Worm (Caenorhabditis elegans) whole organism, L4 larva: ENCODE results near the gene tsen-54.

Experiments
- F10B5.3 ChIP-seq: sonication (generic microtip); optimal IDR thresholded peaks from 2 replicates; lab custom pipeline; 2016; ENCODE audit warnings: mild to moderate bottlenecking, missing genetic modification characterization, missing compliant biosample characterization
- R02D3.7 ChIP-seq: fragments of 150-350 bp; sonication (generic microtip); optimal IDR thresholded peaks from 3 replicates; lab custom pipeline; 2014; ENCODE audit warnings: missing biosample characterization, missing genetic modification characterization
- T20F7.1 ChIP-seq: fragments of 200-800 bp; sonication (Bioruptor generic); optimal IDR thresholded peaks from 2 replicates; lab custom pipeline; 2018; ENCODE audit warnings: mild to moderate bottlenecking, missing genetic modification characterization, missing compliant biosample characterization
- T26A8.4 ChIP-seq: fragments of 200-800 bp; sonication (Bioruptor generic); IDR thresholded peaks from 2 replicates; pipeline ENCODE4 v1.3.6; 2022; ENCODE audit warnings: missing genetic modification characterization, missing compliant biosample characterization
- Y48G9A.11 ChIP-seq: fragments of 200-800 bp; sonication (Bioruptor generic); IDR thresholded peaks from 2 replicates; pipeline ENCODE4 v1.3.6; 2022; ENCODE audit warnings: missing genetic modification reagents, missing genetic modification characterization, missing compliant biosample characterization
- Y5F2A.4 ChIP-seq: fragments of 200-800 bp; sonication (Bioruptor generic); optimal IDR thresholded peaks from 2 replicates; lab custom pipeline; 2018; ENCODE audit warnings: mild to moderate bottlenecking, missing genetic modification characterization, missing compliant biosample characterization
- Y75B8A.6 ChIP-seq: fragments of 200-800 bp; sonication (Bioruptor generic); IDR thresholded peaks from 2 replicates; pipeline ENCODE4 v1.3.6; 2022; ENCODE audit warnings: missing genetic modification reagents, missing genetic modification characterization, missing compliant biosample characterization
- ZK337.2 ChIP-seq: fragments of 200-800 bp; sonication (Bioruptor generic); IDR thresholded peaks from 2 replicates; pipeline ENCODE4 v1.3.6; 2022; ENCODE audit warnings: missing genetic modification reagents, missing genetic modification characterization, missing compliant biosample characterization
- aha-1 ChIP-seq: fragments of 150-350 bp; peaks from one replicate; lab custom pipeline; 2014; ENCODE audit warnings: missing biosample characterization, missing genetic modification characterization
- ceh-28 ChIP-seq: fragments of 150-350 bp; optimal IDR thresholded peaks from 2 replicates; lab custom pipeline; 2014; ENCODE audit warnings: missing biosample characterization, missing genetic modification reagents, missing genetic modification characterization
- ceh-32 ChIP-seq: sonication (generic microtip); optimal IDR thresholded peaks from 2 replicates; lab custom pipeline; 2016; ENCODE audit warnings: mild to moderate bottlenecking, missing genetic modification characterization, missing compliant biosample characterization; ENCODE audit not compliant: poor library complexity
- daf-8 ChIP-seq: fragments of 200-800 bp; sonication (Bioruptor generic); IDR thresholded peaks from 2 replicates; pipeline ENCODE4 v1.3.6; 2022; ENCODE audit warnings: missing genetic modification characterization, missing compliant biosample characterization
- dmd-6 ChIP-seq: fragments of 200-800 bp; sonication (Bioruptor generic); IDR thresholded peaks from 2 replicates; pipeline ENCODE4 v1.3.6; 2022; ENCODE audit warnings: missing genetic modification reagents, missing genetic modification characterization, missing compliant biosample characterization
- dpl-1 ChIP-seq: fragments of 150-350 bp; optimal IDR thresholded peaks from 2 replicates; lab custom pipeline; 2014; ENCODE audit warnings: missing biosample characterization, missing genetic modification reagents, missing genetic modification characterization
- duxl-1 ChIP-seq: sonication (generic microtip); optimal IDR thresholded peaks from 2 replicates; lab custom pipeline; 2016; ENCODE audit warnings: mild to moderate bottlenecking, missing genetic modification characterization, moderate library complexity, missing compliant biosample characterization; ENCODE audit not compliant: poor library complexity
- egl-43 ChIP-seq: fragments of 200-800 bp; sonication (Bioruptor generic); IDR thresholded peaks from 2 replicates; pipeline ENCODE4 v1.3.6; 2022; ENCODE audit warnings: missing genetic modification reagents, missing genetic modification characterization, missing compliant biosample characterization
- hif-1 ChIP-seq, 2 experiments: sonication (generic microtip); optimal IDR thresholded peaks; 2 replicates each; lab custom pipeline; 2016 to 2017; ENCODE audit warnings: missing compliant biosample characterization in 2 of 2, missing genetic modification characterization in 2 of 2, missing genetic modification reagents in 2 of 2, missing genotype in 2 of 2, mild to moderate bottlenecking in 1 of 2
- hmg-1.1 ChIP-seq: fragments of 200-800 bp; sonication (Bioruptor generic); IDR thresholded peaks from 2 replicates; pipeline ENCODE4 v1.3.6; 2022; ENCODE audit warnings: missing genetic modification reagents, missing genetic modification characterization, missing compliant biosample characterization
- lin-38 ChIP-seq: fragments of 200-800 bp; sonication (Bioruptor generic); IDR thresholded peaks from 2 replicates; pipeline ENCODE4 v1.3.6; 2022; ENCODE audit warnings: missing genetic modification reagents, missing genetic modification characterization, missing compliant biosample characterization
- lsy-2 ChIP-seq, 2 experiments: fragments of 150-350 bp in 1 of 2; sonication (generic microtip) in 1 of 2; optimal IDR thresholded peaks; 2 replicates each; lab custom pipeline; 2014 to 2017; ENCODE audit warnings: missing biosample characterization in 2 of 2, missing genetic modification characterization in 2 of 2
- mxl-2 ChIP-seq: fragments of 200-800 bp; sonication (Bioruptor generic); conservative IDR thresholded peaks from 2 replicates; pipeline ENCODE4 v1.3.6; 2022; ENCODE audit warnings: missing genetic modification reagents, missing genetic modification characterization, missing compliant biosample characterization
- nhr-11 ChIP-seq: fragments of 150-350 bp; optimal IDR thresholded peaks from 2 replicates; lab custom pipeline; 2014; ENCODE audit warnings: missing biosample characterization, missing genetic modification characterization
- nhr-237 ChIP-seq: sonication (generic microtip); optimal IDR thresholded peaks from 2 replicates; lab custom pipeline; 2017; ENCODE audit warnings: missing biosample characterization, missing genetic modification characterization
- nhr-41 ChIP-seq: fragments of 200-800 bp; sonication (Bioruptor generic); IDR thresholded peaks from 2 replicates; pipeline ENCODE4 v1.3.6; 2022; ENCODE audit warnings: missing genetic modification reagents, missing genetic modification characterization, missing compliant biosample characterization
- nhr-48 ChIP-seq: sonication (generic microtip); optimal IDR thresholded peaks from 2 replicates; lab custom pipeline; 2016; ENCODE audit warnings: mild to moderate bottlenecking, missing genetic modification characterization, missing compliant biosample characterization
- pqm-1 ChIP-seq: sonication (generic microtip); optimal IDR thresholded peaks from 2 replicates; lab custom pipeline; 2017; ENCODE audit warnings: missing biosample characterization, missing genetic modification characterization
- rbr-2 ChIP-seq: sonication (generic microtip); optimal IDR thresholded peaks from 2 replicates; lab custom pipeline; 2016; ENCODE audit warnings: missing genotype, missing genetic modification characterization, missing compliant biosample characterization
- saeg-2 ChIP-seq: fragments of 200-800 bp; sonication (Bioruptor generic); IDR thresholded peaks from 2 replicates; pipeline ENCODE4 v1.3.6; 2022; ENCODE audit warnings: missing genetic modification reagents, missing genetic modification characterization, missing compliant biosample characterization
- sdz-12 ChIP-seq: fragments of 200-800 bp; sonication (Bioruptor generic); optimal IDR thresholded peaks from 2 replicates; lab custom pipeline; 2018; ENCODE audit warnings: mild to moderate bottlenecking, missing genetic modification characterization, missing compliant biosample characterization
- set-16 ChIP-seq: fragments of 200-800 bp; sonication (Bioruptor generic); IDR thresholded peaks from 2 replicates; pipeline ENCODE4 v1.3.6; 2022; ENCODE audit warnings: missing genetic modification reagents, missing genetic modification characterization, missing compliant biosample characterization
- vab-7 ChIP-seq: fragments of 200-800 bp; sonication (Bioruptor generic); IDR thresholded peaks from 2 replicates; pipeline ENCODE4 v1.3.6; 2022; ENCODE audit warnings: missing genetic modification reagents, missing genetic modification characterization, missing compliant biosample characterization
- zag-1 ChIP-seq: fragments of 150-350 bp; optimal IDR thresholded peaks from 2 replicates; lab custom pipeline; 2014; ENCODE audit warnings: missing biosample characterization, missing genetic modification characterization

The tsen-54 gene

ce11 chrIV:1964057-1964456 lies 16.1 kb downstream of the tsen-54 start:
- TF ChIP-seq dpl-1 (GFP tag; lab: Kevin White, UChicago) (no peak), lin-38 (peak; percentile 77), saeg-2 (GFP tag; lab: Robert Waterston, UW) (no peak)

ce11 chrIV:1965135-1965534 lies 17.1 kb downstream of the tsen-54 start, which contains the start of gene Y48A5A.1:
Gene Y48A5A.1 (plus strand): TSS chrIV:1965481.
- no peak for TF ChIP-seq ZK337.2 (GFP tag; lab: Robert Waterston, UW)
- no peak for TF ChIP-seq nhr-48 (tag; lab: Kevin White, UChicago)
- TF ChIP-seq R02D3.7 = no peak
- TF ChIP-seq nhr-41 = no peak
- TF ChIP-seq rbr-2 = no peak
- TF ChIP-seq F10B5.3 = no peak
- TF ChIP-seq ceh-28 (tag; lab: Kevin White, UChicago) = peak; percentile 93
- no peak for TF ChIP-seq Y48G9A.11

- peak; percentile 86 for TF ChIP-seq ceh-28 (tag; lab: Kevin White, UChicago)
- TF ChIP-seq duxl-1 = no peak
- no peak for TF ChIP-seq ceh-32 (tag; lab: Kevin White, UChicago)
- TF ChIP-seq, all 104 proteins: peak for 1
These were observed 21.4 kb downstream of the tsen-54 start, which contains the start of gene Y48A5A.3 for ce11 chrIV:1969353-1969752. Gene Y48A5A.3 (plus strand): TSS chrIV:1969737.

- TF ChIP-seq Y48G9A.11 = peak; percentile 89
- no peak for TF ChIP-seq T26A8.4 (GFP tag; lab: Robert Waterston, UW)
- no peak for TF ChIP-seq nhr-11 (tag; lab: Kevin White, UChicago)
These were observed 22.2 kb downstream of the tsen-54 start for ce11 chrIV:1970158-1970557.

- TF ChIP-seq ceh-28 (tag; lab: Kevin White, UChicago) (peak; percentile 67), dpl-1 (GFP tag; lab: Kevin White, UChicago) (no peak)
These were observed 23.1 kb downstream of the tsen-54 start for ce11 chrIV:1971078-1971477.

- TF ChIP-seq egl-43 (GFP tag; lab: Robert Waterston, UW) (no peak), nhr-41 (no peak), pqm-1 (tag; lab: Kevin White, UChicago) (no peak), daf-8 (GFP tag; lab: Robert Waterston, UW) (no peak), aha-1 (no peak), Y75B8A.6 (GFP tag; lab: Robert Waterston, UW) (no peak), hif-1 (tag; optimal IDR thresholded peaks at IDR 0.05; lab: Kevin White, UChicago) (no peak), lsy-2 (tag; optimal IDR thresholded peaks at IDR 0.05; lab: Kevin White, UChicago) (no peak), T20F7.1 (GFP tag; lab: Kevin White, UChicago) (no peak), dmd-6 (GFP tag; lab: Robert Waterston, UW) (no peak), set-16 (GFP tag; lab: Robert Waterston, UW) (no peak), Y5F2A.4 (no peak), hmg-1.1 (no peak), nhr-237 (tag; lab: Kevin White, UChicago) (no peak), dpl-1 (GFP tag; lab: Kevin White, UChicago) (no peak), mxl-2 (GFP tag; lab: Robert Waterston, UW) (no peak), duxl-1 (no peak), zag-1 (tag; lab: Kevin White, UChicago) (no peak), sdz-12 (GFP tag; lab: Kevin White, UChicago) (no peak), vab-7 (GFP tag; lab: Robert Waterston, UW) (no peak)
These were observed 24.3 kb downstream of the tsen-54 start, which contains the start of gene Y76B12C.4 for ce11 chrIV:1972271-1972670. Gene Y76B12C.4 (minus strand): TSS chrIV:1972371.
